Fruit fly (Drosophila melanogaster) whole organism, prepupa: ENCODE data around the gene asf1.

ENCODE experiments used
- Blimp-1 ChIP-seq: fragments of 200-800 bp; sonication (Bioruptor generic); optimal IDR thresholded peaks from 3 replicates; lab custom pipeline; 2017; ENCODE audit warnings: missing biosample characterization, missing genetic modification characterization, mild to moderate bottlenecking, moderate library complexity, missing genetic modification reagents
- CG10669 ChIP-seq: fragments of 200-800 bp; sonication (Bioruptor generic); optimal IDR thresholded peaks from 3 replicates; lab custom pipeline; 2018; ENCODE audit warnings: missing biosample characterization, mild to moderate bottlenecking, missing genetic modification characterization, moderate library complexity
- CG11294 ChIP-seq: fragments of 200-800 bp; sonication (Bioruptor generic); IDR thresholded peaks from 2 replicates; pipeline ENCODE4 v1.3.6; 2022; ENCODE audit warnings: missing biosample characterization, missing genetic modification characterization
- CG11762 ChIP-seq: fragments of 200-800 bp; sonication (Bioruptor generic); optimal IDR thresholded peaks from 3 replicates; lab custom pipeline; 2016; ENCODE audit warnings: missing biosample characterization, missing genetic modification characterization; ENCODE audit not compliant: insufficient read depth
- CG1621 ChIP-seq: fragments of 200-800 bp; sonication (Bioruptor generic); optimal IDR thresholded peaks from 3 replicates; lab custom pipeline; 2018; ENCODE audit warnings: missing biosample characterization, mild to moderate bottlenecking, missing genetic modification characterization
- CG3032 ChIP-seq: fragments of 200-800 bp; optimal IDR thresholded peaks from 2 replicates; lab custom pipeline; 2019; ENCODE audit warnings: missing biosample characterization, mild to moderate bottlenecking, missing genetic modification characterization, moderate library complexity
- CG6276 ChIP-seq: fragments of 200-800 bp; sonication (Bioruptor generic); optimal IDR thresholded peaks from 2 replicates; lab custom pipeline; 2017; ENCODE audit warnings: missing biosample characterization, mild to moderate bottlenecking, missing genetic modification characterization
- CG6792 ChIP-seq: fragments of 200-800 bp; sonication (Bioruptor generic); optimal IDR thresholded peaks from 3 replicates; lab custom pipeline; 2016; ENCODE audit warnings: missing biosample characterization, missing genetic modification characterization
- CG6808 ChIP-seq: fragments of 200-800 bp; sonication (Bioruptor generic); optimal IDR thresholded peaks from 3 replicates; lab custom pipeline; 2017; ENCODE audit warnings: missing biosample characterization, missing genetic modification characterization, mild to moderate bottlenecking, moderate library complexity, missing genetic modification reagents
- CG6854 ChIP-seq: fragments of 200-800 bp; sonication (Bioruptor generic); optimal IDR thresholded peaks from 2 replicates; lab custom pipeline; 2017; ENCODE audit warnings: missing biosample characterization, mild to moderate bottlenecking, missing genetic modification characterization
- CG7368 ChIP-seq: fragments of 200-800 bp; sonication (Bioruptor generic); optimal IDR thresholded peaks from 3 replicates; lab custom pipeline; 2016; ENCODE audit warnings: missing biosample characterization, missing genetic modification characterization
- CG8119 ChIP-seq: fragments of 200-800 bp; sonication (Bioruptor generic); IDR thresholded peaks from 3 replicates; pipeline ENCODE4 v1.3.6; 2022; ENCODE audit warnings: missing biosample characterization, missing genetic modification characterization
- CG8319 ChIP-seq: fragments of 200-800 bp; sonication (Bioruptor generic); optimal IDR thresholded peaks from 3 replicates; lab custom pipeline; 2016; ENCODE audit warnings: missing biosample characterization, missing genetic modification characterization
- CG9139 ChIP-seq: fragments of 200-800 bp; sonication (Bioruptor generic); optimal IDR thresholded peaks from 3 replicates; lab custom pipeline; 2017; ENCODE audit warnings: missing biosample characterization, mild to moderate bottlenecking, missing genetic modification characterization
- Eip78C ChIP-seq: fragments of 200-800 bp; sonication (Bioruptor generic); peaks from one replicate; lab custom pipeline; 2016; ENCODE audit warnings: missing biosample characterization, missing genetic modification characterization
- Eip93F ChIP-seq: fragments of 200-800 bp; sonication (Bioruptor generic); optimal IDR thresholded peaks from 2 replicates; lab custom pipeline; 2016; ENCODE audit warnings: missing biosample characterization, mild to moderate bottlenecking, missing genetic modification characterization
- Ets21C ChIP-seq: fragments of 200-800 bp; sonication (Bioruptor generic); optimal IDR thresholded peaks from 3 replicates; lab custom pipeline; 2016; ENCODE audit warnings: missing biosample characterization, missing genetic modification characterization
- Ets96B ChIP-seq: fragments of 200-800 bp; optimal IDR thresholded peaks from 2 replicates; lab custom pipeline; 2019; ENCODE audit warnings: missing biosample characterization, mild to moderate bottlenecking, missing genetic modification characterization, moderate library complexity
- Hr38 ChIP-seq: sonication (Bioruptor generic); optimal IDR thresholded peaks from 2 replicates; lab custom pipeline; 2016; ENCODE audit warnings: missing biosample characterization, missing genetic modification characterization
- Met ChIP-seq: fragments of 200-800 bp; sonication (Bioruptor generic); optimal IDR thresholded peaks from 3 replicates; lab custom pipeline; 2016; ENCODE audit warnings: missing biosample characterization, missing genetic modification characterization
- Sox14 ChIP-seq: fragments of 200-800 bp; sonication (Bioruptor generic); optimal IDR thresholded peaks from 3 replicates; lab custom pipeline; 2016; ENCODE audit warnings: missing biosample characterization, missing genetic modification characterization
- Sox15 ChIP-seq: fragments of 200-800 bp; sonication (Bioruptor generic); optimal IDR thresholded peaks from 3 replicates; lab custom pipeline; 2016; ENCODE audit warnings: missing biosample characterization, missing genetic modification characterization
- achi ChIP-seq: fragments of 200-800 bp; sonication (Bioruptor generic); optimal IDR thresholded peaks from 3 replicates; lab custom pipeline; 2016; ENCODE audit warnings: missing biosample characterization, missing genetic modification characterization
- dac ChIP-seq: fragments of 200-800 bp; sonication (Bioruptor generic); optimal IDR thresholded peaks from 2 replicates; lab custom pipeline; 2017; ENCODE audit warnings: missing biosample characterization, mild to moderate bottlenecking, missing genetic modification characterization
- esn ChIP-seq: fragments of 200-800 bp; sonication (Bioruptor generic); optimal IDR thresholded peaks from 2 replicates; lab custom pipeline; 2016; ENCODE audit warnings: missing biosample characterization, mild to moderate bottlenecking, missing genetic modification characterization, moderate library complexity
- fd59A ChIP-seq: fragments of 200-800 bp; sonication (Bioruptor generic); optimal IDR thresholded peaks from 2 replicates; lab custom pipeline; 2017; ENCODE audit warnings: missing biosample characterization, mild to moderate bottlenecking, missing genetic modification characterization, missing genetic modification reagents
- net ChIP-seq: fragments of 200-800 bp; sonication (Bioruptor generic); optimal IDR thresholded peaks from 3 replicates; lab custom pipeline; 2016; ENCODE audit warnings: missing biosample characterization, missing genetic modification characterization
- pdm3 ChIP-seq: fragments of 200-800 bp; sonication (Bioruptor generic); optimal IDR thresholded peaks from 3 replicates; lab custom pipeline; 2016; ENCODE audit warnings: missing biosample characterization, missing genetic modification characterization
- salr ChIP-seq, 2 experiments: fragments of 200-800 bp; sonication (Bioruptor generic); optimal IDR thresholded peaks; 3 replicates each; lab custom pipeline; 2016 to 2018; ENCODE audit warnings: missing biosample characterization in 2 of 2, missing genetic modification characterization in 2 of 2, mild to moderate bottlenecking in 1 of 2
- ss ChIP-seq, 2 experiments: fragments of 200-800 bp; sonication (Bioruptor generic); optimal IDR thresholded peaks; 2 replicates in 1 of 2; 3 replicates in 1 of 2; lab custom pipeline; 2017 to 2018; ENCODE audit warnings: mild to moderate bottlenecking in 2 of 2, missing biosample characterization in 2 of 2, missing genetic modification characterization in 2 of 2, moderate library complexity in 1 of 2
- topi ChIP-seq: fragments of 200-800 bp; sonication (Bioruptor generic); optimal IDR thresholded peaks from 3 replicates; lab custom pipeline; 2016; ENCODE audit warnings: missing biosample characterization, missing genetic modification characterization

asf1 gene

dm6 chr3L:19590422-19590821 lies 28.3 kb upstream of the asf1 start, which contains the start of gene CG14100 (continued):
- TF ChIP-seq CG1621 (tag; lab: Kevin White, UChicago) (peak; percentile 100), CG6854 (GFP tag; lab: Kevin White, UChicago) (peak; percentile 100), CG7368 (GFP tag; lab: Kevin White, UChicago) (peak; percentile 100), CG6808 (peak; percentile 99), Eip78C (GFP tag; lab: Kevin White, UChicago) (peak; percentile 100), Blimp-1 (GFP tag; lab: Kevin White, UChicago) (peak; percentile 99), Ets21C (GFP tag; lab: Kevin White, UChicago) (peak; percentile 100), pdm3 (GFP tag; lab: Kevin White, UChicago) (peak; percentile 100)
- TF ChIP-seq, all 60 proteins: peak for 60

- TF ChIP-seq CG6854 (GFP tag; lab: Kevin White, UChicago) (no peak), Eip93F (GFP tag; lab: Kevin White, UChicago) (peak; percentile 13), fd59A (GFP tag; lab: Kevin White, UChicago) (no peak), Sox15 (GFP tag; lab: Kevin White, UChicago) (no peak), Blimp-1 (GFP tag; lab: Kevin White, UChicago) (peak; percentile 89)
- TF ChIP-seq, all 60 proteins: peak for 2
Observed at dm6 chr3L:19598369-19599148, 20.1 kb upstream of the asf1 start, which contains the start of the genes ash1 and Taf6. Gene ash1 (minus strand): TSS chr3L:19598755. Gene Taf6 (plus strand): TSS chr3L:19599088.

dm6 chr3L:19601413-19601812 lies 17.3 kb upstream of the asf1 start, which contains the start of gene CG9368:
Gene CG9368 (plus strand): TSS chr3L:19601633.
- TF ChIP-seq CG9139 (no peak), pdm3 (GFP tag; lab: Kevin White, UChicago) (no peak), CG6808 (no peak), CG10669 (GFP tag; lab: Kevin White, UChicago) (no peak), Hr38 (GFP tag; lab: Kevin White, UChicago) (no peak), Sox14 (GFP tag; lab: Kevin White, UChicago) (no peak), Ets21C (GFP tag; lab: Kevin White, UChicago) (no peak), net (no peak), CG8119 (GFP tag; lab: Robert Waterston, UW) (no peak), CG7368 (GFP tag; lab: Kevin White, UChicago) (no peak), CG11762 (GFP tag; lab: Kevin White, UChicago) (no peak), esn (GFP tag; lab: Kevin White, UChicago) (no peak), Ets96B (tag; lab: Kevin White, UChicago) (no peak), achi (GFP tag; lab: Kevin White, UChicago) (no peak), CG8319 (GFP tag; lab: Kevin White, UChicago) (no peak), CG3032 (tag; lab: Kevin White, UChicago) (no peak), CG6792 (no peak)
- TF ChIP-seq, all 60 proteins: peak for 0

- TF ChIP-seq CG3032 (tag; lab: Kevin White, UChicago): no peak
- no peak for TF ChIP-seq topi (GFP tag; lab: Kevin White, UChicago)
- TF ChIP-seq dac (GFP tag; lab: Kevin White, UChicago): no peak
- TF ChIP-seq Eip78C (GFP tag; lab: Kevin White, UChicago): no peak
- no peak for TF ChIP-seq ss (GFP tag; optimal IDR thresholded peaks at IDR 0.05; lab: Kevin White, UChicago)
- TF ChIP-seq net: no peak
- no peak for TF ChIP-seq CG11294
- no peak for TF ChIP-seq CG6276 (GFP tag; lab: Kevin White, UChicago)
- no peak for TF ChIP-seq Met (GFP tag; lab: Kevin White, UChicago)
- no peak for TF ChIP-seq salr (GFP tag; optimal IDR thresholded peaks at IDR 0.05; lab: Kevin White, UChicago)
- TF ChIP-seq Sox14 (GFP tag; lab: Kevin White, UChicago): no peak
- TF ChIP-seq fd59A (GFP tag; lab: Kevin White, UChicago): no peak
Observed at dm6 chr3L:19605974-19606497, 12.7 kb upstream of the asf1 start, which contains the start of the genes lush and CG9372. Gene lush (minus strand): TSS chr3L:19606090. Gene CG9372 (plus strand): TSS chr3L:19606208.
